Fruit fly (Drosophila melanogaster) whole organism, embryonic: Measurements from ENCODE around the gene CG33723.

Source experiments
- Awh ChIP-seq: fragments of 200-800 bp; sonication (Bioruptor generic); IDR thresholded peaks from 2 replicates; pipeline ENCODE4, ENCODE4 v1.3.6; 2022; ENCODE audit warnings: missing biosample characterization, missing genetic modification characterization
- CG10267 ChIP-seq: fragments of 200-800 bp; sonication (Bioruptor generic); optimal IDR thresholded peaks from 2 replicates; lab custom pipeline; 2018; ENCODE audit warnings: missing biosample characterization, mild to moderate bottlenecking, missing genetic modification characterization, moderate library complexity
- CG10321 ChIP-seq: fragments of 200-800 bp; sonication (Bioruptor generic); IDR thresholded peaks from 2 replicates; pipeline ENCODE4 v1.3.6; 2022; ENCODE audit warnings: missing biosample characterization, missing genetic modification characterization
- CG10654 ChIP-seq: fragments of 200-800 bp; sonication (Bioruptor generic); optimal IDR thresholded peaks from 2 replicates; lab custom pipeline; 2016; ENCODE audit warnings: missing biosample characterization, missing genetic modification characterization
- CG12155 ChIP-seq: fragments of 200-800 bp; sonication (Bioruptor generic); optimal IDR thresholded peaks from 3 replicates; lab custom pipeline; 2016; ENCODE audit warnings: missing biosample characterization, missing genetic modification characterization
- CG13775 ChIP-seq: fragments of 200-800 bp; sonication (Bioruptor generic); optimal IDR thresholded peaks from 3 replicates; lab custom pipeline; 2017; ENCODE audit warnings: missing biosample characterization, mild to moderate bottlenecking, missing genetic modification characterization
- CG15011 ChIP-seq: fragments of 200-800 bp; sonication (Bioruptor generic); optimal IDR thresholded peaks from 3 replicates; lab custom pipeline; 2018; ENCODE audit warnings: missing biosample characterization, mild to moderate bottlenecking, missing genetic modification characterization
- CG15514 ChIP-seq: fragments of 200-800 bp; sonication (Bioruptor generic); optimal IDR thresholded peaks from 3 replicates; lab custom pipeline; 2017; ENCODE audit warnings: missing biosample characterization, missing genetic modification characterization, mild to moderate bottlenecking, moderate library complexity, missing genetic modification reagents
- CG17385 ChIP-seq: fragments of 200-800 bp; sonication (Bioruptor generic); optimal IDR thresholded peaks from 3 replicates; lab custom pipeline; 2018; ENCODE audit warnings: missing biosample characterization, mild to moderate bottlenecking, missing genetic modification characterization
- CG17802 ChIP-seq: fragments of 200-800 bp; sonication (Bioruptor generic); optimal IDR thresholded peaks from 2 replicates; lab custom pipeline; 2018; ENCODE audit warnings: missing biosample characterization, mild to moderate bottlenecking, missing genetic modification characterization, moderate library complexity
- CG18011 ChIP-seq: fragments of 200-800 bp; sonication (Bioruptor generic); optimal IDR thresholded peaks from 2 replicates; lab custom pipeline; 2017; ENCODE audit warnings: missing biosample characterization, missing genetic modification characterization, mild to moderate bottlenecking, moderate library complexity, missing genotype
- CG1832 ChIP-seq: fragments of 200-800 bp; sonication (Bioruptor generic); optimal IDR thresholded peaks from 2 replicates; lab custom pipeline; 2017; ENCODE audit warnings: missing biosample characterization, mild to moderate bottlenecking, missing genetic modification characterization, inconsistent platforms
- CG2129 ChIP-seq: fragments of 200-800 bp; sonication (Bioruptor generic); IDR thresholded peaks from 2 replicates; pipeline ENCODE4 v1.3.6; 2022; ENCODE audit warnings: missing biosample characterization, missing genetic modification characterization; ENCODE audit not compliant: partially characterized antibody
- CG4282 ChIP-seq: fragments of 200-800 bp; sonication (Bioruptor generic); optimal IDR thresholded peaks from 2 replicates; lab custom pipeline; 2016; ENCODE audit warnings: missing biosample characterization, missing genetic modification characterization
- CG4820 ChIP-seq: fragments of 200-800 bp; sonication (Bioruptor generic); optimal IDR thresholded peaks from 3 replicates; lab custom pipeline; 2016; ENCODE audit warnings: missing biosample characterization, missing genetic modification characterization
- CG4854 ChIP-seq: fragments of 200-800 bp; sonication (Bioruptor generic); optimal IDR thresholded peaks from 2 replicates; lab custom pipeline; 2016; ENCODE audit warnings: missing biosample characterization, missing genetic modification characterization, inconsistent platforms
- CG5180 ChIP-seq: fragments of 200-800 bp; sonication (Bioruptor generic); optimal IDR thresholded peaks from 3 replicates; lab custom pipeline; 2017; ENCODE audit warnings: missing biosample characterization, missing genetic modification characterization, mild to moderate bottlenecking, moderate library complexity, missing genetic modification reagents
- CG7357 ChIP-seq: fragments of 200-800 bp; sonication (Bioruptor generic); IDR thresholded peaks from 3 replicates; pipeline ENCODE4 v1.3.6; 2022; ENCODE audit warnings: missing biosample characterization, missing genetic modification characterization
- CG8388 ChIP-seq: fragments of 200-800 bp; sonication (Bioruptor generic); optimal IDR thresholded peaks from 2 replicates; lab custom pipeline; 2019; ENCODE audit warnings: missing biosample characterization, mild to moderate bottlenecking, missing genetic modification characterization, moderate library complexity
- Camta ChIP-seq: fragments of 200-800 bp; sonication (Bioruptor generic); optimal IDR thresholded peaks from 2 replicates; lab custom pipeline; 2016; ENCODE audit warnings: missing biosample characterization, missing genetic modification characterization
- CoRest ChIP-seq: fragments of 200-800 bp; sonication (Bioruptor generic); optimal IDR thresholded peaks from 3 replicates; lab custom pipeline; 2018; ENCODE audit warnings: missing biosample characterization, mild to moderate bottlenecking, missing genetic modification characterization, moderate library complexity
- E2f1 ChIP-seq: fragments of 200-800 bp; sonication (Bioruptor generic); IDR thresholded peaks from 2 replicates; pipeline ENCODE4 v1.3.6; 2022; ENCODE audit warnings: missing biosample characterization, missing genetic modification characterization
- Hmr ChIP-seq: fragments of 200-800 bp; sonication (Bioruptor generic); optimal IDR thresholded peaks from 3 replicates; lab custom pipeline; 2017; ENCODE audit warnings: mild to moderate bottlenecking, missing biosample characterization, missing genetic modification reagents, missing genetic modification characterization
- Hr78 ChIP-seq, 2 experiments: fragments of 200-800 bp in 1 of 2; fragments of >200 bp in 1 of 2; sonication (Bioruptor generic) in 1 of 2; optimal IDR thresholded peaks; 2 replicates each; lab custom pipeline; 2017 to 2019; ENCODE audit warnings: missing biosample characterization in 2 of 2, missing genetic modification characterization in 2 of 2, mild to moderate bottlenecking in 1 of 2, moderate library complexity in 1 of 2
- MTF-1 ChIP-seq: fragments of 200-800 bp; sonication (Bioruptor generic); optimal IDR thresholded peaks from 2 replicates; lab custom pipeline; 2018; ENCODE audit warnings: missing biosample characterization, mild to moderate bottlenecking, missing genetic modification characterization, borderline replicate concordance
- Rx ChIP-seq: fragments of 200-800 bp; sonication (Bioruptor generic); IDR thresholded peaks from 2 replicates; pipeline ENCODE4 v1.3.6; 2022; ENCODE audit warnings: missing biosample characterization, missing genetic modification characterization
- Sin3A ChIP-seq: fragments of >200 bp; optimal IDR thresholded peaks from 2 replicates; lab custom pipeline; 2018
- Trl ChIP-seq, 3 experiments: fragments of >200 bp in 2 of 3; fragments of 200-800 bp in 1 of 3; sonication (Bioruptor generic) in 1 of 3; optimal IDR thresholded peaks; 2 replicates in 1 of 3; 3 replicates in 2 of 3; lab custom pipeline; 2016 to 2017; ENCODE audit warnings: missing biosample characterization in 1 of 3, missing genetic modification characterization in 1 of 3
- Xrp1 ChIP-seq: fragments of 200-800 bp; sonication (Bioruptor generic); IDR thresholded peaks from 2 replicates; pipeline ENCODE4 v1.3.6; 2022; ENCODE audit warnings: missing biosample characterization, missing genetic modification characterization
- bab2 ChIP-seq: fragments of 200-800 bp; sonication (Bioruptor generic); optimal IDR thresholded peaks from 2 replicates; lab custom pipeline; 2016; ENCODE audit warnings: missing biosample characterization, missing genetic modification characterization
- bigmax ChIP-seq: fragments of 200-800 bp; sonication (Bioruptor generic); optimal IDR thresholded peaks from 2 replicates; lab custom pipeline; 2018; ENCODE audit warnings: missing biosample characterization, mild to moderate bottlenecking, missing genetic modification characterization
- cg ChIP-seq: fragments of 200-800 bp; sonication (Bioruptor generic); optimal IDR thresholded peaks from 3 replicates; lab custom pipeline; 2019; ENCODE audit warnings: missing biosample characterization, mild to moderate bottlenecking, missing genetic modification characterization, moderate library complexity
- ci ChIP-seq: fragments of 200-800 bp; sonication (Bioruptor generic); IDR thresholded peaks from 3 replicates; pipeline ENCODE4 v1.3.6; 2022; ENCODE audit warnings: missing biosample characterization, missing genetic modification characterization
- crc ChIP-seq: fragments of 200-800 bp; sonication (Bioruptor generic); optimal IDR thresholded peaks from 2 replicates; lab custom pipeline; 2016; ENCODE audit warnings: missing biosample characterization, missing genetic modification characterization
- cwo ChIP-seq: fragments of 200-800 bp; sonication (Bioruptor generic); optimal IDR thresholded peaks from 3 replicates; lab custom pipeline; 2017; ENCODE audit warnings: missing biosample characterization, missing genetic modification characterization, mild to moderate bottlenecking, moderate library complexity, missing genetic modification reagents
- en ChIP-seq: fragments of 200-800 bp; sonication (Bioruptor generic); optimal IDR thresholded peaks from 2 replicates; lab custom pipeline; 2016; ENCODE audit warnings: missing biosample characterization, missing genetic modification characterization
- eve ChIP-seq, 2 experiments: fragments of >200 bp; optimal IDR thresholded peaks; 2 replicates each; lab custom pipeline; 2017; ENCODE audit warnings: missing biosample characterization in 2 of 2, missing genetic modification characterization in 2 of 2
- grn ChIP-seq: fragments of 200-800 bp; sonication (Bioruptor generic); optimal IDR thresholded peaks from 3 replicates; lab custom pipeline; 2017; ENCODE audit warnings: missing biosample characterization, missing genetic modification characterization
- gsb-n ChIP-seq: fragments of 200-800 bp; sonication (Bioruptor generic); optimal IDR thresholded peaks from 3 replicates; lab custom pipeline; 2018; ENCODE audit warnings: missing biosample characterization, mild to moderate bottlenecking, missing genetic modification characterization
- ham ChIP-seq: fragments of 200-800 bp; sonication (Bioruptor generic); IDR thresholded peaks from 2 replicates; pipeline ENCODE4 v1.3.6; 2022; ENCODE audit warnings: missing biosample characterization, missing genetic modification characterization
- ken ChIP-seq: fragments of 200-800 bp; sonication (Bioruptor generic); IDR thresholded peaks from 3 replicates; pipeline ENCODE4 v1.3.6; 2022; ENCODE audit warnings: missing biosample characterization, missing genetic modification characterization
- klu ChIP-seq: fragments of 200-800 bp; sonication (Bioruptor generic); IDR thresholded peaks from 2 replicates; pipeline ENCODE4 v1.3.6; 2022; ENCODE audit warnings: missing biosample characterization, missing genetic modification characterization
- pb ChIP-seq: fragments of 200-800 bp; sonication (Bioruptor generic); optimal IDR thresholded peaks from 3 replicates; lab custom pipeline; 2016; ENCODE audit warnings: missing biosample characterization, missing genetic modification characterization
- pho ChIP-seq: fragments of 200-800 bp; sonication (Bioruptor generic); optimal IDR thresholded peaks from 2 replicates; lab custom pipeline; 2016; ENCODE audit warnings: missing biosample characterization, missing genetic modification characterization
- prd ChIP-seq, 3 experiments: fragments of >200 bp in 2 of 3; fragments of 200-800 bp in 1 of 3; sonication (Bioruptor generic) in 1 of 3; optimal IDR thresholded peaks in 2 of 3; IDR thresholded peaks in 1 of 3; 2 replicates in 2 of 3; 3 replicates in 1 of 3; pipeline versions ENCODE4 v1.3.6 to Lab custom; 2017 to 2022; ENCODE audit warnings: missing biosample characterization in 1 of 3, missing genetic modification characterization in 1 of 3
- pzg ChIP-seq: fragments of 200-800 bp; sonication (Bioruptor generic); optimal IDR thresholded peaks from 3 replicates; lab custom pipeline; 2018; ENCODE audit warnings: missing biosample characterization, mild to moderate bottlenecking, missing genetic modification characterization, moderate library complexity
- ranshi ChIP-seq: fragments of 200-800 bp; sonication (Bioruptor generic); IDR thresholded peaks from 2 replicates; pipeline ENCODE4 v1.3.6; 2022; ENCODE audit warnings: missing biosample characterization, missing genetic modification characterization
- sc ChIP-seq, 3 experiments: fragments of >200 bp in 2 of 3; fragments of 200-800 bp in 1 of 3; sonication (Bioruptor generic) in 1 of 3; optimal IDR thresholded peaks; 2 replicates in 2 of 3; 3 replicates in 1 of 3; lab custom pipeline; 2017; ENCODE audit warnings: mild to moderate bottlenecking in 1 of 3, missing biosample characterization in 1 of 3, missing genetic modification characterization in 1 of 3, missing genetic modification reagents in 1 of 3
- yki ChIP-seq: fragments of >200 bp; optimal IDR thresholded peaks from 3 replicates; lab custom pipeline; 2018
- zf30C ChIP-seq: fragments of 200-800 bp; sonication (Bioruptor generic); optimal IDR thresholded peaks from 3 replicates; lab custom pipeline; 2018; ENCODE audit warnings: missing biosample characterization, mild to moderate bottlenecking, missing genetic modification characterization

The CG33723 gene

dm6 chr2L:9437216-9437715 is 3.3 kb downstream of the CG33723 start, which contains the start of gene numb (continued):
- TF ChIP-seq MTF-1 (no peak), CG13775 (GFP tag; lab: Kevin White, UChicago) (no peak), pb (GFP tag; lab: Kevin White, UChicago) (no peak), yki (lab: Kevin White, UChicago) (no peak), CG15514 (peak; percentile 74), CG5180 (GFP tag; lab: Kevin White, UChicago) (peak; percentile 18), cwo (GFP tag; lab: Kevin White, UChicago) (no peak), Hmr (GFP tag; lab: Kevin White, UChicago) (peak; percentile 46), CG17385 (no peak), Awh (GFP tag; lab: Robert Waterston, UW) (no peak), ken (no peak), CG8388 (GFP tag; lab: Kevin White, UChicago) (no peak), CoRest (tag; lab: Kevin White, UChicago) (no peak), CG2129 (GFP tag; lab: Robert Waterston, UW) (no peak), Sin3A (lab: Kevin White, UChicago) (no peak), CG10321 (GFP tag; lab: Robert Waterston, UW) (no peak; the same call in 1 of the 2 replicates), klu (GFP tag; lab: Robert Waterston, UW) (0 out of 2 replicates have a peak, but pooled peaks have one; percentile 30), CG15011 (GFP tag; lab: Kevin White, UChicago) (no peak), bigmax (GFP tag; lab: Kevin White, UChicago) (no peak), prd (optimal IDR thresholded peaks at IDR 0.05; lab: Kevin White, UChicago) (no peak), prd (GFP tag; IDR thresholded peaks at IDR 0.05; lab: Robert Waterston, UW) (no peak), CG10654 (GFP tag; lab: Kevin White, UChicago) (no peak), sc (optimal IDR thresholded peaks at IDR 0.05; lab: Kevin White, UChicago) (no peak), sc (GFP tag; optimal IDR thresholded peaks at IDR 0.05; lab: Kevin White, UChicago) (no peak), ham (GFP tag; lab: Robert Waterston, UW) (no peak), Hr78 (GFP tag; optimal IDR thresholded peaks at IDR 0.05; lab: Kevin White, UChicago) (no peak), CG12155 (GFP tag; lab: Kevin White, UChicago) (no peak), Rx (GFP tag; lab: Robert Waterston, UW) (no peak), gsb-n (tag; lab: Kevin White, UChicago) (no peak), ranshi (no peak), CG7357 (GFP tag; lab: Robert Waterston, UW) (no peak), ci (peak; percentile 71; the same call in 2 of the 3 replicates), bab2 (no peak), eve (GFP tag; optimal IDR thresholded peaks at IDR 0.05; lab: Kevin White, UChicago) (no peak), zf30C (GFP tag; lab: Kevin White, UChicago) (no peak), pho (GFP tag; lab: Kevin White, UChicago) (no peak), CG4820 (GFP tag; lab: Kevin White, UChicago) (no peak), cg (GFP tag; lab: Kevin White, UChicago) (peak; percentile 76), crc (GFP tag; lab: Kevin White, UChicago) (no peak), CG17802 (no peak), Trl (optimal IDR thresholded peaks at IDR 0.05; lab: Kevin White, UChicago) (peak; percentile 59 to 83), Trl (GFP tag; optimal IDR thresholded peaks at IDR 0.05; lab: Kevin White, UChicago) (no peak), pzg (GFP tag; lab: Kevin White, UChicago) (peak; percentile 43), CG1832 (GFP tag; lab: Kevin White, UChicago) (peak; percentile 51), en (GFP tag; lab: Kevin White, UChicago) (no peak), CG4282 (GFP tag; lab: Kevin White, UChicago) (peak; percentile 11), CG10267 (tag; lab: Kevin White, UChicago) (no peak), E2f1 (GFP tag; lab: Robert Waterston, UW) (no peak; the same call in 1 of the 2 replicates), CG18011 (GFP tag; lab: Kevin White, UChicago) (no peak), Camta (GFP tag; lab: Kevin White, UChicago) (no peak), grn (GFP tag; lab: Kevin White, UChicago) (no peak), CG4854 (GFP tag; lab: Kevin White, UChicago) (no peak), Xrp1 (no peak)
